Worm (Caenorhabditis elegans) whole organism, L3 larva: ENCODE data around the gene flh-1.

Experiments used
- aly-2 ChIP-seq: fragments of 150-350 bp; optimal IDR thresholded peaks from 2 replicates; lab custom pipeline; 2014; ENCODE audit warnings: missing biosample characterization, missing genetic modification characterization
- daf-12 ChIP-seq: fragments of 150-350 bp; optimal IDR thresholded peaks from 2 replicates; lab custom pipeline; 2014; ENCODE audit warnings: missing biosample characterization, missing genetic modification reagents, missing genetic modification characterization
- elt-1 ChIP-seq: fragments of 150-350 bp; optimal IDR thresholded peaks from 2 replicates; lab custom pipeline; 2014; ENCODE audit warnings: missing biosample characterization, missing genetic modification characterization
- fkh-10 ChIP-seq: sonication (generic microtip); optimal IDR thresholded peaks from 2 replicates; lab custom pipeline; 2017; ENCODE audit warnings: missing biosample characterization, missing genetic modification reagents, missing genetic modification characterization
- fos-1 ChIP-seq: fragments of 150-350 bp; optimal IDR thresholded peaks from 2 replicates; lab custom pipeline; 2014; ENCODE audit warnings: missing biosample characterization, missing genetic modification characterization
- mdl-1 ChIP-seq: fragments of 150-350 bp; optimal IDR thresholded peaks from 2 replicates; lab custom pipeline; 2014; ENCODE audit warnings: missing biosample characterization, missing genetic modification characterization
- pha-4 ChIP-seq: fragments of 150-350 bp; optimal IDR thresholded peaks from 2 replicates; lab custom pipeline; 2014; ENCODE audit warnings: missing biosample characterization, missing genetic modification reagents, missing genetic modification characterization
- unc-62 ChIP-seq: fragments of 150-350 bp; sonication (generic microtip); optimal IDR thresholded peaks from 4 replicates; lab custom pipeline; 2014; ENCODE audit warnings: missing biosample characterization, missing genetic modification reagents, missing genetic modification characterization

DNA sequence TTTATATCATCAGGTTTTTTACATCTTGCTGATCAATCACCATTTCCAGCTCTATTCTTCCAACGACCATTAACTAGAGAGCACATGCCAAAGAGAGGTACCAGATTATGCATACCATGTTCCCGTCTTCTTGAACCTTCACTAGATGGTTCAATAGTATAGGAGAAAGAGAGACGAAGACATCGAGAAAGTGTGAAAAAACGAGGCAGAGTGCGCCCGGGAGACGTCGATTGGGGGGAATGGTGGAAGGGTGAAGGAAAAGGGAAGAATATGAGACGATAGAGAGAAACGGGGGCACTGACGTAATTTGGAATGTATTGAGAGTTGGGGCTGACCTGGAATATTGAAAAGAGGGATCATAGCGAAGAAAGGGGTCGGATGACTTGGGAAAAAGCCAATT, 3.5 kb upstream of the flh-1 start:
- TF ChIP-seq unc-62 (no peak), fkh-10 (GFP tag; lab: Kevin White, UChicago) (no peak), mdl-1 (no peak), daf-12 (tag; lab: Kevin White, UChicago) (no peak), elt-1 (tag; lab: Kevin White, UChicago) (no peak), aly-2 (tag; lab: Kevin White, UChicago) (no peak), fos-1 (tag; lab: Kevin White, UChicago) (no peak), pha-4 (tag; lab: Kevin White, UChicago) (no peak)
